Fruit fly (Drosophila melanogaster): ENCODE measurements around the gene gogo.

- peak; percentile 16 for TF ChIP-seq Eip75B (GFP tag; optimal IDR thresholded peaks at IDR 0.05)
- TF ChIP-seq CG6808 (GFP tag; optimal IDR thresholded peaks at IDR 0.05), result peak; percentile 21
- peak; percentile 48 for TF ChIP-seq CG6276 (GFP tag; optimal IDR thresholded peaks at IDR 0.05)
- TF ChIP-seq fd59A (GFP tag; optimal IDR thresholded peaks at IDR 0.05), result no peak
- no peak for TF ChIP-seq Ets21C (GFP tag; optimal IDR thresholded peaks at IDR 0.05)
- peak; percentile 13 for TF ChIP-seq CG4318 (GFP tag; optimal IDR thresholded peaks at IDR 0.05)
- TF ChIP-seq Blimp-1 (GFP tag; optimal IDR thresholded peaks at IDR 0.05), result no peak
Measured at dm6 chr3L:20276615-20277014, 18.3 kb downstream of the gogo start.
